Worm (Caenorhabditis elegans): ENCODE measurements around the gene best-19.

The best-19 gene

ce11 chrIV:283347-283746, at the start of gene best-19:
Gene best-19 (plus strand): TSS chrIV:283647.
- TF ChIP-seq ztf-23 (GFP tag; IDR thresholded peaks at IDR 0.05): no peak
- TF ChIP-seq ref-1 (GFP tag; conservative IDR thresholded peaks at IDR 0.05): no peak
- no peak for TF ChIP-seq med-1 (GFP tag; optimal IDR thresholded peaks at IDR 0.05; ENCODE audit: insufficient read depth)
- no peak for TF ChIP-seq klf-2 (GFP tag; conservative IDR thresholded peaks at IDR 0.05)
- TF ChIP-seq flt-1 (GFP tag; IDR thresholded peaks at IDR 0.05): no peak
- TF ChIP-seq cog-1 (tag; optimal IDR thresholded peaks at IDR 0.05): no peak
- TF ChIP-seq tab-1 (GFP tag; IDR thresholded peaks at IDR 0.05): no peak
- no peak for TF ChIP-seq ztf-29 (GFP tag; IDR thresholded peaks at IDR 0.05)
- no peak for TF ChIP-seq T22C8.4 (GFP tag; IDR thresholded peaks at IDR 0.05)

- TF ChIP-seq klf-2 (GFP tag; conservative IDR thresholded peaks at IDR 0.05) (no peak), ztf-29 (GFP tag; IDR thresholded peaks at IDR 0.05) (no peak), tab-1 (GFP tag; IDR thresholded peaks at IDR 0.05) (no peak), cog-1 (tag; optimal IDR thresholded peaks at IDR 0.05) (no peak), T22C8.4 (GFP tag; IDR thresholded peaks at IDR 0.05) (no peak), flt-1 (GFP tag; IDR thresholded peaks at IDR 0.05) (no peak), ref-1 (GFP tag; conservative IDR thresholded peaks at IDR 0.05) (no peak), med-1 (GFP tag; optimal IDR thresholded peaks at IDR 0.05; ENCODE audit: insufficient read depth) (no peak), ztf-23 (GFP tag; IDR thresholded peaks at IDR 0.05) (no peak)
Observed at ce11 chrIV:236138-236537, 47.3 kb upstream of the best-19 start.

ce11 chrIV:237350-237749, 46.1 kb upstream of the best-19 start, which contains the start of gene ints-13:
Gene ints-13 (minus strand): TSS chrIV:237450.
- TF ChIP-seq cog-1 (tag; optimal IDR thresholded peaks at IDR 0.05): no peak
- TF ChIP-seq tab-1 (GFP tag; IDR thresholded peaks at IDR 0.05): no peak
- TF ChIP-seq klf-2 (GFP tag; conservative IDR thresholded peaks at IDR 0.05): no peak
- no peak for TF ChIP-seq ztf-23 (GFP tag; IDR thresholded peaks at IDR 0.05)
- no peak for TF ChIP-seq ztf-29 (GFP tag; IDR thresholded peaks at IDR 0.05)
- no peak for TF ChIP-seq T22C8.4 (GFP tag; IDR thresholded peaks at IDR 0.05)
- no peak for TF ChIP-seq med-1 (GFP tag; optimal IDR thresholded peaks at IDR 0.05; ENCODE audit: insufficient read depth)
- no peak for TF ChIP-seq ref-1 (GFP tag; conservative IDR thresholded peaks at IDR 0.05)
- no peak for TF ChIP-seq flt-1 (GFP tag; IDR thresholded peaks at IDR 0.05)

DNA sequence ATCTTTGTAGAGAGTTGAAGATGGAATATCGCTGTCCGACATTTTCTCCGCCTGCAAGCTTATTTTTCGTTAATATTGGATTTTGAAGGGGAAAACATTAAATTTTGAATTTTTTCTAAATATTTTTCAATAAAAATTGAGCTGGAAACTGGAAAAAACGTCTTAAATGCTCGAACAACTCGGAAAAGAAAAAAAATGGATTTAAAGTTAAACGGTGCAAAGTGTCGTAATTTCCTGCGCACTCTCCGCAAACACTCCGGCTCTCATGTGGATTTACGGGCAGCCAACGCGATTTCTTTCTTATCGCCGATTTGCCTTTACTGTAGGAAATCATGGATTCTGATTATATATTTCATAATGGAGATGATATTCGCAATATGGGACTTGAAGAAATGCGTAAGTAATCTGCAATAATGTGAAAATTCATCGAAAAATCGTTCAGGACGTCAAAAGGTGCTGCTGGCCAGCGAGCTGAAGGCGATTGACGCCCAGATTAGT, 43.1 kb upstream of the best-19 start, which contains the start of the genes fnta-1 and cogc-8:
TSS of gene fnta-1 (minus strand) at position 51 of the 498 bp plus-strand sequence.
TSS of gene cogc-8 (plus strand) at position 195 of the 498 bp plus-strand sequence.
- TF ChIP-seq cog-1 (tag; optimal IDR thresholded peaks at IDR 0.05) (no peak), klf-2 (GFP tag; conservative IDR thresholded peaks at IDR 0.05) (no peak), ztf-23 (GFP tag; IDR thresholded peaks at IDR 0.05) (no peak), ztf-29 (GFP tag; IDR thresholded peaks at IDR 0.05) (no peak), flt-1 (GFP tag; IDR thresholded peaks at IDR 0.05) (no peak), T22C8.4 (GFP tag; IDR thresholded peaks at IDR 0.05) (no peak), tab-1 (GFP tag; IDR thresholded peaks at IDR 0.05) (no peak), med-1 (GFP tag; optimal IDR thresholded peaks at IDR 0.05; ENCODE audit: insufficient read depth) (no peak), ref-1 (GFP tag; conservative IDR thresholded peaks at IDR 0.05) (no peak)

- TF ChIP-seq klf-2 (GFP tag; conservative IDR thresholded peaks at IDR 0.05): no peak
- no peak for TF ChIP-seq cog-1 (tag; optimal IDR thresholded peaks at IDR 0.05)
- TF ChIP-seq ref-1 (GFP tag; conservative IDR thresholded peaks at IDR 0.05): no peak
- no peak for TF ChIP-seq T22C8.4 (GFP tag; IDR thresholded peaks at IDR 0.05)
Observed at ce11 chrIV:244278-244677, 39.2 kb upstream of the best-19 start.

- TF ChIP-seq ztf-29 (GFP tag; IDR thresholded peaks at IDR 0.05): no peak
Observed at ce11 chrIV:244843-245242, 38.6 kb upstream of the best-19 start, which contains the start of gene aass-1. Gene aass-1 (plus strand): TSS chrIV:245143.

DNA sequence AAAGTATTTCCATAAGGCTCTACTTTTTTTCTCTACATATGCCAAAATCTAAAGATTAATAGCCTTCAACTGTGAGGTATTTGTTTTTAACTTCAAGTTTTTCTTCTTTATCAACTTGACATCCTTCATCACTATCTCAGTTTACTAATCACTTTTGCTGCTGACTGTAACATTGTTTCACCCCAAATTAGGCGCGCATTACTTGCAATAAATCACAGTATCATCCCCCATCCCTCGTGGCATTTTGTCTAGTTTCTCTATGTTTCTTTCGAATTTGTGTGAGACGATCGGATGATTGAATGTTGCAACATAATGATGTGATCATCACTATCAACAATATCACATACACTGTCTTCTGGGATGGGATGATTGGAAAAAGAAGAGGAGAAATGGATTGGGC, 36.0 kb upstream of the best-19 start:
- TF ChIP-seq ztf-23 (GFP tag; IDR thresholded peaks at IDR 0.05) (no peak), ref-1 (GFP tag; conservative IDR thresholded peaks at IDR 0.05) (no peak), tab-1 (GFP tag; IDR thresholded peaks at IDR 0.05) (no peak), T22C8.4 (GFP tag; IDR thresholded peaks at IDR 0.05) (no peak), flt-1 (GFP tag; IDR thresholded peaks at IDR 0.05) (no peak), ztf-29 (GFP tag; IDR thresholded peaks at IDR 0.05) (no peak), cog-1 (tag; optimal IDR thresholded peaks at IDR 0.05) (no peak), klf-2 (GFP tag; conservative IDR thresholded peaks at IDR 0.05) (no peak), med-1 (GFP tag; optimal IDR thresholded peaks at IDR 0.05; ENCODE audit: insufficient read depth) (no peak)

DNA sequence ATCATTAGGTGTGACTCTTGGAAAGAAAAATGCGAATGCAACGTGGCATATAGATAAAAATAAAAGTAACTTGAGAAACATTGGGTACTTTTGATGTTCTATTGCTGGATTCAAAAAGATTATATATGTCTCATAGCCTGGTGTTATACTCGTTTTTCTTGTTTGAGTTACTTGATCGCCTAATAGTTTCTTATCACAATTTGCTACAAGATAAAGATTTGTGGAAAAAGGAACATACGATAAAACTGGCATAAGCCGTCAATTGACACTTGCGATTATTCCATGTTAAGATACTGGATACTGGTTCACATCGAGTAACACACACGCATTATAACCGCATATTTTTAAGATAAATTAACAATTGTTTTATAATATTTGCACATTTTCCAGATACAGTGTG, 31.0 kb upstream of the best-19 start, which contains the start of gene grl-19:
TSS of gene grl-19 (minus strand) at position 101 of the 400 bp plus-strand sequence.
- no peak for TF ChIP-seq ztf-23 (GFP tag; IDR thresholded peaks at IDR 0.05)
- no peak for TF ChIP-seq T22C8.4 (GFP tag; IDR thresholded peaks at IDR 0.05)
- TF ChIP-seq cog-1 (tag; optimal IDR thresholded peaks at IDR 0.05): no peak
- no peak for TF ChIP-seq ztf-29 (GFP tag; IDR thresholded peaks at IDR 0.05)
- no peak for TF ChIP-seq klf-2 (GFP tag; conservative IDR thresholded peaks at IDR 0.05)
- no peak for TF ChIP-seq flt-1 (GFP tag; IDR thresholded peaks at IDR 0.05)
- no peak for TF ChIP-seq med-1 (GFP tag; optimal IDR thresholded peaks at IDR 0.05; ENCODE audit: insufficient read depth)
- no peak for TF ChIP-seq tab-1 (GFP tag; IDR thresholded peaks at IDR 0.05)
- TF ChIP-seq ref-1 (GFP tag; conservative IDR thresholded peaks at IDR 0.05): no peak

DNA sequence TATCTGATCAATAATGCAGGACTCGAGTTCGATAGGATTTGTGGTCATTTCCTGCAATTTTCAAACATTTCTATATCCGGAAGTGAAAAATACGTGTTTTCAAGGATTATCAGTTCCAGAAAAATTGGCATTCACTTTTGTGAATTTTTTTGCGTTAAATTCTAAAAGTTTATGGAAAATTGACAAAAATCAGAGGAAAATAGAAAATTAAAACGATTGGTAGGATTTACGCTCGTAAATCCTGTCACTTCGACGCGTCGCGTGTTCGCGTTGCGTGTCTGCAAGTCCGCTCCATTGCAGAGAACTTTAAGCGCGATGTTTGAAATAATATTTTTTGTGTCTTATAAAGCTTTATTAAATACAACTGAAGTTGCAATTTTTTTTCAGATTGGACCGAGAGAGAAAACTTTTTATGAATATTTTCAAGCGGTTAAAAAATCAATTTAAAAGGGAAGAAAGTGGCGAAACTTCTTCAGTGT, 28.0 kb upstream of the best-19 start, which contains the start of gene rcat-1:
TSS of gene rcat-1 (minus strand) at position 51 of the 479 bp plus-strand sequence.
- TF ChIP-seq med-1 (GFP tag; optimal IDR thresholded peaks at IDR 0.05; ENCODE audit: insufficient read depth) (no peak), flt-1 (GFP tag; IDR thresholded peaks at IDR 0.05) (peak; percentile 69), ztf-23 (GFP tag; IDR thresholded peaks at IDR 0.05) (peak; percentile 51; the same call in 1 of the 2 replicates), cog-1 (tag; optimal IDR thresholded peaks at IDR 0.05) (peak; percentile 63)

DNA sequence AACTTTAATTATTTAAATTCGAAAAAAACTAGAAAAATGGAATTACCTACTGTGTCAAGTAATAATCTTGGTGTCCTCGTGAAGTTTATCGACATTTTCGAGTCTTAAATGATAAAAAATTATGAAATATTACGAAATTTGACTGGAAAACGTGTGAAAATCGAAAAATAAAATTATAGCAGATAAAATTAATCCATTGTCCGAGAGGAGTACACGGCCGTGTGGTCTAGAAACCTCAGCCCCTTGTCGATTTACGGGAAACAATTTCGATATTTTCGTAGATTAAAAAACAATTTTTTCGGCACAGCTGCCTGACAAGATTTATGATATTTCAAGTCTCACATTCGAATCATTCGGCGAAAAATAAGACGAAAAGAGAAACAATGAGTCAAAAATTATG, 26.4 kb upstream of the best-19 start, which contains the start of gene R02D3.8:
TSS of gene R02D3.8 (minus strand) at position 109 of the 400 bp plus-strand sequence.
- TF ChIP-seq med-1 (GFP tag; optimal IDR thresholded peaks at IDR 0.05; ENCODE audit: insufficient read depth) (no peak), klf-2 (GFP tag; conservative IDR thresholded peaks at IDR 0.05) (no peak), ztf-29 (GFP tag; IDR thresholded peaks at IDR 0.05) (no peak), flt-1 (GFP tag; IDR thresholded peaks at IDR 0.05) (no peak), cog-1 (tag; optimal IDR thresholded peaks at IDR 0.05) (no peak), T22C8.4 (GFP tag; IDR thresholded peaks at IDR 0.05) (no peak), tab-1 (GFP tag; IDR thresholded peaks at IDR 0.05) (no peak), ref-1 (GFP tag; conservative IDR thresholded peaks at IDR 0.05) (no peak), ztf-23 (GFP tag; IDR thresholded peaks at IDR 0.05) (no peak)

Measured in whole organism, midembryonic.